Worm (Caenorhabditis elegans) whole organism, mixed stage, embryonic: ENCODE data around the gene T11F9.10.

ENCODE experiments used
- bed-3 ChIP-seq: fragments of 200-800 bp; sonication (Bioruptor generic); optimal IDR thresholded peaks from 3 replicates; lab custom pipeline; 2018; ENCODE audit warnings: mild to moderate bottlenecking, missing genetic modification characterization, moderate library complexity, missing compliant biosample characterization
- blmp-1 ChIP-seq: fragments of 150-350 bp; optimal IDR thresholded peaks from 2 replicates; lab custom pipeline; 2014; ENCODE audit warnings: missing biosample characterization, missing genetic modification characterization
- ceh-39 ChIP-seq: fragments of 150-350 bp; optimal IDR thresholded peaks from 2 replicates; lab custom pipeline; 2014; ENCODE audit warnings: missing biosample characterization, missing genetic modification characterization
- ceh-43 ChIP-seq: fragments of 200-800 bp; sonication (Bioruptor generic); optimal IDR thresholded peaks from 2 replicates; lab custom pipeline; 2018; ENCODE audit warnings: mild to moderate bottlenecking, missing genetic modification characterization, moderate library complexity, missing compliant biosample characterization
- ceh-83 ChIP-seq: fragments of 200-800 bp; sonication (Bioruptor generic); optimal IDR thresholded peaks from 2 replicates; lab custom pipeline; 2018; ENCODE audit warnings: mild to moderate bottlenecking, missing genetic modification characterization, missing compliant biosample characterization
- ces-1 ChIP-seq: fragments of 150-350 bp; optimal IDR thresholded peaks from 2 replicates; lab custom pipeline; 2014; ENCODE audit warnings: missing biosample characterization, missing genetic modification reagents, missing genetic modification characterization
- cnd-1 ChIP-seq: fragments of 200-800 bp; sonication (Bioruptor generic); optimal IDR thresholded peaks from 2 replicates; lab custom pipeline; 2018; ENCODE audit warnings: mild to moderate bottlenecking, missing genetic modification characterization, missing compliant biosample characterization
- elt-1 ChIP-seq: sonication (generic microtip); optimal IDR thresholded peaks from 2 replicates; lab custom pipeline; 2017; ENCODE audit warnings: missing genetic modification characterization, mild to moderate bottlenecking, missing compliant biosample characterization, antibody characterized with exemption, moderate library complexity, borderline replicate concordance; ENCODE audit not compliant: insufficient read depth
- elt-3 ChIP-seq: fragments of 150-350 bp; optimal IDR thresholded peaks from 2 replicates; lab custom pipeline; 2014; ENCODE audit warnings: missing biosample characterization, missing genetic modification characterization
- ham-2 ChIP-seq: fragments of 200-800 bp; sonication (Bioruptor generic); optimal IDR thresholded peaks from 2 replicates; lab custom pipeline; 2018; ENCODE audit warnings: mild to moderate bottlenecking, missing genetic modification characterization, missing compliant biosample characterization
- hlh-1 ChIP-seq: fragments of 150-350 bp; optimal IDR thresholded peaks from 2 replicates; lab custom pipeline; 2014; ENCODE audit warnings: missing biosample characterization, missing genetic modification reagents, missing genetic modification characterization
- lin-13 ChIP-seq: fragments of 150-350 bp; optimal IDR thresholded peaks from 2 replicates; lab custom pipeline; 2014; ENCODE audit warnings: missing biosample characterization, missing genetic modification characterization
- lin-32 ChIP-seq: fragments of 200-800 bp; sonication (Bioruptor generic); optimal IDR thresholded peaks from 2 replicates; lab custom pipeline; 2018; ENCODE audit warnings: mild to moderate bottlenecking, missing genetic modification characterization, missing compliant biosample characterization
- lsy-2 ChIP-seq: fragments of 150-350 bp; optimal IDR thresholded peaks from 2 replicates; lab custom pipeline; 2014; ENCODE audit warnings: missing biosample characterization, missing genetic modification characterization
- mab-5 ChIP-seq: fragments of 150-350 bp; optimal IDR thresholded peaks from 2 replicates; lab custom pipeline; 2014; ENCODE audit warnings: missing biosample characterization, missing genetic modification characterization
- mls-2 ChIP-seq: sonication (generic microtip); optimal IDR thresholded peaks from 2 replicates; lab custom pipeline; 2016; ENCODE audit warnings: mild to moderate bottlenecking, missing genetic modification characterization, moderate library complexity, missing compliant biosample characterization
- nhr-12 ChIP-seq: fragments of 150-350 bp; optimal IDR thresholded peaks from 2 replicates; lab custom pipeline; 2014; ENCODE audit warnings: missing biosample characterization, missing genetic modification characterization
- nhr-2 ChIP-seq: fragments of 150-350 bp; optimal IDR thresholded peaks from 2 replicates; lab custom pipeline; 2014; ENCODE audit warnings: missing biosample characterization, missing genetic modification characterization
- nhr-237 ChIP-seq: fragments of 150-350 bp; optimal IDR thresholded peaks from 2 replicates; lab custom pipeline; 2014; ENCODE audit warnings: missing biosample characterization, missing genetic modification characterization
- nhr-28 ChIP-seq: fragments of 150-350 bp; optimal IDR thresholded peaks from 2 replicates; lab custom pipeline; 2014; ENCODE audit warnings: missing biosample characterization, missing genetic modification characterization
- nhr-76 ChIP-seq: sonication (generic microtip); optimal IDR thresholded peaks from 2 replicates; lab custom pipeline; 2017; ENCODE audit warnings: missing biosample characterization, missing genetic modification characterization
- pha-4 ChIP-seq: fragments of 150-350 bp; optimal IDR thresholded peaks from 2 replicates; lab custom pipeline; 2018; ENCODE audit warnings: missing biosample characterization, missing genetic modification reagents, missing genetic modification characterization
- sem-2 ChIP-seq: fragments of 200-800 bp; sonication (Bioruptor generic); optimal IDR thresholded peaks from 2 replicates; lab custom pipeline; 2018; ENCODE audit warnings: mild to moderate bottlenecking, missing genetic modification characterization, missing compliant biosample characterization
- snpc-4 ChIP-seq: fragments of 150-350 bp; optimal IDR thresholded peaks from 2 replicates; lab custom pipeline; 2014; ENCODE audit warnings: missing biosample characterization, missing genetic modification characterization
- sptf-1 ChIP-seq: sonication (generic microtip); optimal IDR thresholded peaks from 2 replicates; lab custom pipeline; 2017; ENCODE audit warnings: mild to moderate bottlenecking, missing genetic modification characterization, moderate library complexity, missing compliant biosample characterization
- tbx-8 ChIP-seq: fragments of 200-800 bp; sonication (Bioruptor generic); optimal IDR thresholded peaks from 2 replicates; lab custom pipeline; 2018; ENCODE audit warnings: mild to moderate bottlenecking, missing genetic modification characterization, moderate library complexity, missing compliant biosample characterization
- unc-39 ChIP-seq: fragments of 150-350 bp; optimal IDR thresholded peaks from 2 replicates; lab custom pipeline; 2014; ENCODE audit warnings: missing biosample characterization, missing genetic modification characterization
- unc-62 ChIP-seq: fragments of 150-350 bp; optimal IDR thresholded peaks from 2 replicates; lab custom pipeline; 2014; ENCODE audit warnings: missing biosample characterization, missing genetic modification reagents, missing genetic modification characterization
- zip-8 ChIP-seq: fragments of 150-350 bp; optimal IDR thresholded peaks from 2 replicates; lab custom pipeline; 2014; ENCODE audit warnings: missing biosample characterization, missing genetic modification characterization
- ztf-11 ChIP-seq: fragments of 150-350 bp; optimal IDR thresholded peaks from 2 replicates; lab custom pipeline; 2014; ENCODE audit warnings: missing biosample characterization, missing genetic modification characterization

Gene T11F9.10

DNA sequence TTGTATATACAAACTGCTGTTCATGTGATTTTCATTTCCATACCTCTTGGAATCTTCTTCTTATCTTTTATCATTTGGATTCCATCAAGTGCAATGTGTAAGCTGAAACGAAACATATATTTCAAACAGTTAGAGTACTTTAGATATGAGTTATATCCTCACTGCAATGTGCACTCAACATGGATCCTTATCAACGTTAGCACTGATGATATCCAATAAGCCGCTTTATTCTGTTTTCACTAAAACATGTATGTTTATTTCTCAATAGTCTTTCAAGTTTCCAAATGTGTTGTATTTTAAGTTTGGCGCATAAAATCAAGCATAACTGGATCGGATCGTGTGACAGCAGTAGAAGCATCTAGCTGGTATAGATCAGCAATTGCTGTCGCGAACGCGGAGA is at the start of gene T11F9.10:
Gene T11F9.10 (plus strand): TSS at position 301 of the 400 bp plus-strand sequence.
- TF ChIP-seq nhr-2 (tag; lab: Kevin White, UChicago) (no peak), hlh-1 (tag; lab: Kevin White, UChicago) (no peak), nhr-76 (tag; lab: Kevin White, UChicago) (no peak), mab-5 (tag; lab: Kevin White, UChicago) (no peak), ztf-11 (tag; lab: Kevin White, UChicago) (no peak), lin-32 (GFP tag; lab: Kevin White, UChicago) (no peak), nhr-12 (no peak), bed-3 (GFP tag; lab: Kevin White, UChicago) (no peak), elt-1 (no peak), ceh-39 (no peak), mls-2 (tag; lab: Kevin White, UChicago) (no peak), pha-4 (no peak), lsy-2 (tag; lab: Kevin White, UChicago) (no peak), cnd-1 (no peak)

DNA sequence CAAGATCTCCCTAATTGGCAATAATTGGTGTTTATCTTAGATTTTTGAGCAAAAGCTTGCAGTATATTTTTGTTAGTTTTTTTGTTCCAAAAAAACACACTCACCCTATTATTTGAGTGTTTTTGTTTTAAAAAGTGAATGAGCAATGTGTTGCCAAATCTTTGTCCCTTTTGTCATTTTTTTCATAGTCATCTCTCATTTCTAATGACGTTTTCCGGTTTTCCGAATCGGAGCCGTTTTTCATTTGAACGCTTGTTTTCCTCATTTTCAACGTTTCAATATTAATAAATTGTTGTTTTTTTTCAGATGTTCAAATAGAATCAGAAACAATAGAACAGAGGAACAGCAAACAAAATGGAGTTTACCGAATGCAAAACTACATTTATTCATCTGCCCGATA is 48.3 kb upstream of the T11F9.10 start, which contains the start of gene dmsr-1:
Gene dmsr-1 (plus strand): TSS at position 301 of the 400 bp plus-strand sequence.
- no peak for TF ChIP-seq blmp-1 (tag; lab: Kevin White, UChicago)
- no peak for TF ChIP-seq ztf-11 (tag; lab: Kevin White, UChicago)
- no peak for TF ChIP-seq cnd-1
- no peak for TF ChIP-seq nhr-28 (tag; lab: Kevin White, UChicago)
- no peak for TF ChIP-seq ceh-39
- no peak for TF ChIP-seq unc-62 (GFP tag; lab: Kevin White, UChicago)
- TF ChIP-seq ceh-43 (GFP tag; lab: Kevin White, UChicago): no peak
- no peak for TF ChIP-seq snpc-4 (tag; lab: Kevin White, UChicago)
- no peak for TF ChIP-seq nhr-237 (tag; lab: Kevin White, UChicago)
- TF ChIP-seq sptf-1 (tag; lab: Kevin White, UChicago): no peak
- no peak for TF ChIP-seq ham-2
- TF ChIP-seq nhr-2 (tag; lab: Kevin White, UChicago): no peak
- no peak for TF ChIP-seq hlh-1 (tag; lab: Kevin White, UChicago)
- no peak for TF ChIP-seq ceh-83 (GFP tag; lab: Kevin White, UChicago)
- TF ChIP-seq nhr-12: no peak
- TF ChIP-seq nhr-76 (tag; lab: Kevin White, UChicago): no peak

DNA sequence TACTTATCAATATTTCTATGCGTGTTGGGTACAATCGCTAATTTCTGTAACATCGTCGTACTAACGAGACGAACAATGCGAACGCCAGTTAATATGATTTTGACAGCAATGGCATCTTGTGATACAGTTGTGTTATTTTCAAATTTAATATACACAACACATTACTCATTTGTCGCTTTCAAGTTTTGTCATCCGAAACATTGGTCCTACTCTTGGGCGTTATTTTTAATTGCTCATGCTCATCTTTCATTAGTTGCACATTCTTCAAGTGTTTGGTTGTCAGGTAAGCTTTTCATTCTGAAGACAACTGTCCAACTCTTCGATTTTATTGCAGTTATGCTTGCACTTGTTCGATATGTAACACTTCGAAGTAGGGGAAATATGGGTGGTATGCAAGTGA is 47.6 kb upstream of the T11F9.10 start:
- TF ChIP-seq pha-4 (no peak), blmp-1 (tag; lab: Kevin White, UChicago) (no peak), snpc-4 (tag; lab: Kevin White, UChicago) (no peak), zip-8 (tag; lab: Kevin White, UChicago) (no peak), elt-3 (tag; lab: Kevin White, UChicago) (no peak), mls-2 (tag; lab: Kevin White, UChicago) (no peak), sptf-1 (tag; lab: Kevin White, UChicago) (no peak), nhr-76 (tag; lab: Kevin White, UChicago) (no peak), ceh-39 (no peak), elt-1 (no peak), unc-62 (GFP tag; lab: Kevin White, UChicago) (no peak), ces-1 (no peak), nhr-28 (tag; lab: Kevin White, UChicago) (no peak), mab-5 (tag; lab: Kevin White, UChicago) (no peak), lin-32 (GFP tag; lab: Kevin White, UChicago) (no peak), lin-13 (tag; lab: Kevin White, UChicago) (no peak), tbx-8 (no peak)

DNA sequence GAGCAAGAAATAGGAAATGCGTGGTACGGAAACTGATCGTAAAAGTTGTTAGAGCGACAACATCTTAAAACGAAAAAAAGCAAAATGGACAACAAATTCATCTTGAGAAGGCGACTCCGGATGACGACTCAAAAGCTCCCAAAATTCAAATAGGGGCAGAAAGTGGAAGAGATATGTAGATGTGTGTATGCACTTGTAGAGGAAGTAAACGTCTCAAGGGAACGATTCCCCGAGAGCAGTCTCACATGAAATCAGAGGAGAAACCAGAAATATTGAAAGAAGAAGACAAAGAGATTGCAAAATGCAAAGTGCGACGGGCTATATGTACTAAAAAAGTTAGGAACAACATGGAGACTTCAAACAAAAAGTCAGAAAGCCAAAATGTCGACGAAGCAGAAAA is 43.3 kb upstream of the T11F9.10 start, which contains the start of gene F57B7.2:
Gene F57B7.2 (minus strand): TSS at position 101 of the 400 bp plus-strand sequence.
- TF ChIP-seq unc-39 (tag; lab: Kevin White, UChicago) (no peak), nhr-28 (tag; lab: Kevin White, UChicago) (no peak), ham-2 (no peak), bed-3 (GFP tag; lab: Kevin White, UChicago) (no peak), ztf-11 (tag; lab: Kevin White, UChicago) (no peak), ces-1 (no peak), mls-2 (tag; lab: Kevin White, UChicago) (no peak), tbx-8 (no peak), ceh-43 (GFP tag; lab: Kevin White, UChicago) (no peak), blmp-1 (tag; lab: Kevin White, UChicago) (no peak), hlh-1 (tag; lab: Kevin White, UChicago) (no peak), nhr-76 (tag; lab: Kevin White, UChicago) (no peak), nhr-237 (tag; lab: Kevin White, UChicago) (no peak), sem-2 (GFP tag; lab: Kevin White, UChicago) (no peak), lsy-2 (tag; lab: Kevin White, UChicago) (no peak), unc-62 (GFP tag; lab: Kevin White, UChicago) (no peak), pha-4 (no peak), lin-13 (tag; lab: Kevin White, UChicago) (no peak)
- TF ChIP-seq, all 35 proteins: peak for 0
